Worm (Caenorhabditis elegans) whole organism, L3 larva: Measurements from ENCODE around the gene pzf-1.

ENCODE experiments used
- ama-1 ChIP-seq: fragments of 150-350 bp; optimal IDR thresholded peaks from 2 replicates; lab custom pipeline; 2018
- fkh-10 ChIP-seq: sonication (generic microtip); optimal IDR thresholded peaks from 2 replicates; lab custom pipeline; 2017; ENCODE audit warnings: missing biosample characterization, missing genetic modification reagents, missing genetic modification characterization
- jun-1 ChIP-seq: fragments of 150-350 bp; optimal IDR thresholded peaks from 2 replicates; lab custom pipeline; 2014; ENCODE audit warnings: missing biosample characterization, missing genetic modification reagents, missing genetic modification characterization
- lin-39 ChIP-seq: fragments of 150-350 bp; optimal IDR thresholded peaks from 2 replicates; lab custom pipeline; 2018; ENCODE audit warnings: missing biosample characterization, missing genetic modification reagents, missing genetic modification characterization
- nhr-23 ChIP-seq: fragments of 150-350 bp; optimal IDR thresholded peaks from 2 replicates; lab custom pipeline; 2014; ENCODE audit warnings: missing biosample characterization, missing genetic modification reagents, missing genetic modification characterization
- nhr-77 ChIP-seq: fragments of 150-350 bp; optimal IDR thresholded peaks from 2 replicates; lab custom pipeline; 2014; ENCODE audit warnings: missing biosample characterization, missing genetic modification characterization
- unc-62 ChIP-seq: fragments of 150-350 bp; sonication (generic microtip); optimal IDR thresholded peaks from 4 replicates; lab custom pipeline; 2014; ENCODE audit warnings: missing biosample characterization, missing genetic modification reagents, missing genetic modification characterization
- zag-1 ChIP-seq: fragments of 150-350 bp; optimal IDR thresholded peaks from 2 replicates; lab custom pipeline; 2014; ENCODE audit warnings: missing biosample characterization, missing genetic modification characterization
- ztf-11 ChIP-seq: fragments of 150-350 bp; optimal IDR thresholded peaks from 2 replicates; lab custom pipeline; 2014; ENCODE audit warnings: missing biosample characterization, missing genetic modification characterization

DNA sequence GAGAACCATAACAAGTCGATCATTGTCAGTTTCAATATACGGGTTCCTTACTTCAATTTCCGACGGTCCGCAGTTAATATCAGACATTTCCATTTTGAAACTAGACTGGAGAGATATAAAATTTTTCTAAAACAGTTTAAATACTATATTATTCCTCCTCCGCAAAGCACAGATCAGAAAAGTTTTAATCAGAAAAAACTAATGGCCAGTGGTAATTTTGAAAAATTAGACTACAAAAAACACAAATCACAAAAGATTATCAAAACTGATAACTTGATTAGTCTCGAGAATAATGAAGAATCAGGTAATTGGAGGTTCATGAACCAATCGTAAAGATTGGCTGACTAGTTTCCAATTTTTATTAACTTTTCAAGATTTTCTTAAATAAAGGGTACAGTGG lies 42.3 kb downstream of the pzf-1 start, which contains the start of gene T06C12.9:
- TF ChIP-seq jun-1 (tag; lab: Kevin White, UChicago) (no peak), ama-1 (no peak), nhr-23 (tag; lab: Kevin White, UChicago) (no peak), lin-39 (no peak), unc-62 (GFP tag; lab: Kevin White, UChicago) (no peak), nhr-77 (tag; lab: Kevin White, UChicago) (no peak), ztf-11 (tag; lab: Kevin White, UChicago) (no peak), fkh-10 (GFP tag; lab: Kevin White, UChicago) (no peak), zag-1 (no peak)
